Worm (Caenorhabditis elegans) whole organism, L2 larva: Measurements from ENCODE around the gene B0524.5.

Experiments
- C34F6.9 ChIP-seq: fragments of 150-350 bp; optimal IDR thresholded peaks from 2 replicates; lab custom pipeline; 2014; ENCODE audit warnings: missing biosample characterization, missing genetic modification characterization
- F13H6.1 ChIP-seq: sonication (generic microtip); optimal IDR thresholded peaks from 2 replicates; lab custom pipeline; 2016; ENCODE audit warnings: missing genetic modification characterization, missing compliant biosample characterization
- R02D3.7 ChIP-seq: fragments of 150-350 bp; optimal IDR thresholded peaks from 2 replicates; lab custom pipeline; 2014; ENCODE audit warnings: missing biosample characterization, missing genetic modification characterization
- Y55F3AM.14 ChIP-seq: fragments of 200-800 bp; sonication (Bioruptor generic); optimal IDR thresholded peaks from 2 replicates; lab custom pipeline; 2018; ENCODE audit warnings: mild to moderate bottlenecking, missing genetic modification characterization, missing compliant biosample characterization
- alr-1 ChIP-seq: fragments of 150-350 bp; optimal IDR thresholded peaks from 2 replicates; lab custom pipeline; 2014; ENCODE audit warnings: missing biosample characterization, missing genetic modification characterization
- aly-2 ChIP-seq: fragments of 150-350 bp; optimal IDR thresholded peaks from 2 replicates; lab custom pipeline; 2014; ENCODE audit warnings: missing biosample characterization, missing genetic modification characterization
- ama-1 ChIP-seq: fragments of 150-350 bp; optimal IDR thresholded peaks from 2 replicates; lab custom pipeline; 2018; ENCODE audit warnings: inconsistent platforms
- blmp-1 ChIP-seq: sonication (generic microtip); optimal IDR thresholded peaks from 2 replicates; lab custom pipeline; 2017; ENCODE audit warnings: missing genetic modification characterization, mild to moderate bottlenecking, missing compliant biosample characterization, antibody characterized with exemption, moderate library complexity; ENCODE audit not compliant: insufficient read depth
- ceh-16 ChIP-seq: fragments of 150-350 bp; optimal IDR thresholded peaks from 2 replicates; lab custom pipeline; 2014; ENCODE audit warnings: missing biosample characterization, missing genetic modification characterization
- ceh-82 ChIP-seq: fragments of 150-350 bp; optimal IDR thresholded peaks from 2 replicates; lab custom pipeline; 2014; ENCODE audit warnings: missing biosample characterization, missing genetic modification characterization
- crh-2 ChIP-seq: sonication (generic microtip); optimal IDR thresholded peaks from 2 replicates; lab custom pipeline; 2017; ENCODE audit warnings: missing biosample characterization, missing genetic modification characterization
- dmd-4 ChIP-seq: sonication (generic microtip); optimal IDR thresholded peaks from 2 replicates; lab custom pipeline; 2017; ENCODE audit warnings: missing biosample characterization, missing genetic modification characterization
- egl-27 ChIP-seq: sonication (generic microtip); optimal IDR thresholded peaks from 3 replicates; lab custom pipeline; 2017; ENCODE audit warnings: missing biosample characterization, missing genetic modification reagents, missing genetic modification characterization
- elt-3 ChIP-seq: sonication (generic microtip); optimal IDR thresholded peaks from 2 replicates; lab custom pipeline; 2017; ENCODE audit warnings: missing biosample characterization, missing genetic modification characterization
- fos-1 ChIP-seq: fragments of 150-350 bp; optimal IDR thresholded peaks from 2 replicates; lab custom pipeline; 2014; ENCODE audit warnings: missing biosample characterization, missing genetic modification characterization
- gmeb-1 ChIP-seq: fragments of 150-350 bp; optimal IDR thresholded peaks from 2 replicates; lab custom pipeline; 2014; ENCODE audit warnings: missing biosample characterization, missing genetic modification characterization
- lin-11 ChIP-seq: fragments of 150-350 bp; sonication (generic microtip); optimal IDR thresholded peaks from 2 replicates; lab custom pipeline; 2014; ENCODE audit warnings: missing biosample characterization, missing genetic modification characterization, inconsistent platforms, mixed read lengths
- lin-13 ChIP-seq: fragments of 150-350 bp; optimal IDR thresholded peaks from 2 replicates; lab custom pipeline; 2014; ENCODE audit warnings: missing biosample characterization, missing genetic modification reagents, missing genetic modification characterization
- lin-39 ChIP-seq: fragments of 150-350 bp; optimal IDR thresholded peaks from 2 replicates; lab custom pipeline; 2014; ENCODE audit warnings: missing biosample characterization, missing genetic modification reagents, missing genetic modification characterization
- lsy-2 ChIP-seq, 2 experiments: fragments of 150-350 bp in 1 of 2; sonication (generic microtip) in 1 of 2; optimal IDR thresholded peaks; 2 replicates each; lab custom pipeline; 2014 to 2017; ENCODE audit warnings: missing biosample characterization in 2 of 2, missing genetic modification characterization in 2 of 2
- mab-5 ChIP-seq: fragments of 150-350 bp; optimal IDR thresholded peaks from 2 replicates; lab custom pipeline; 2014; ENCODE audit warnings: missing biosample characterization, missing genetic modification characterization
- mbf-1 ChIP-seq: sonication (generic microtip); optimal IDR thresholded peaks from 2 replicates; lab custom pipeline; 2017; ENCODE audit warnings: missing biosample characterization, missing genetic modification characterization
- mdl-1 ChIP-seq, 2 experiments: fragments of 150-350 bp in 1 of 2; sonication (generic microtip) in 1 of 2; optimal IDR thresholded peaks; 2 replicates each; lab custom pipeline; 2017; ENCODE audit warnings: missing biosample characterization in 2 of 2, missing genetic modification characterization in 2 of 2
- nhr-10 ChIP-seq: sonication (generic microtip); optimal IDR thresholded peaks from 2 replicates; lab custom pipeline; 2017; ENCODE audit warnings: missing biosample characterization, missing genetic modification characterization
- nhr-11 ChIP-seq: fragments of 150-350 bp; optimal IDR thresholded peaks from 2 replicates; lab custom pipeline; 2014; ENCODE audit warnings: missing biosample characterization, missing genetic modification characterization
- nhr-12 ChIP-seq: fragments of 150-350 bp; optimal IDR thresholded peaks from 2 replicates; lab custom pipeline; 2014; ENCODE audit warnings: missing biosample characterization, missing genetic modification characterization
- nhr-129 ChIP-seq: fragments of 150-350 bp; optimal IDR thresholded peaks from 2 replicates; lab custom pipeline; 2014; ENCODE audit warnings: missing biosample characterization, missing genetic modification characterization
- nhr-21 ChIP-seq: fragments of 150-350 bp; optimal IDR thresholded peaks from 2 replicates; lab custom pipeline; 2014; ENCODE audit warnings: missing biosample characterization, missing genetic modification characterization
- nhr-23 ChIP-seq: fragments of 150-350 bp; optimal IDR thresholded peaks from 2 replicates; lab custom pipeline; 2014; ENCODE audit warnings: missing biosample characterization, missing genetic modification reagents, missing genetic modification characterization
- nhr-237 ChIP-seq: fragments of 150-350 bp; optimal IDR thresholded peaks from 2 replicates; lab custom pipeline; 2014; ENCODE audit warnings: missing biosample characterization, missing genetic modification characterization
- nhr-25 ChIP-seq: fragments of 150-350 bp; sonication (generic microtip); optimal IDR thresholded peaks from 3 replicates; lab custom pipeline; 2014; ENCODE audit warnings: missing biosample characterization, missing genetic modification characterization
- nhr-6 ChIP-seq: fragments of 150-350 bp; optimal IDR thresholded peaks from 2 replicates; lab custom pipeline; 2014; ENCODE audit warnings: missing biosample characterization, missing genetic modification characterization
- nhr-77 ChIP-seq: fragments of 150-350 bp; optimal IDR thresholded peaks from 2 replicates; lab custom pipeline; 2014; ENCODE audit warnings: missing biosample characterization, missing genetic modification characterization
- peb-1 ChIP-seq: fragments of 150-350 bp; optimal IDR thresholded peaks from 2 replicates; lab custom pipeline; 2014; ENCODE audit warnings: missing biosample characterization, missing genetic modification characterization
- sem-4 ChIP-seq: fragments of 150-350 bp; optimal IDR thresholded peaks from 2 replicates; lab custom pipeline; 2014; ENCODE audit warnings: missing biosample characterization, missing genetic modification reagents, missing genetic modification characterization
- skn-1 ChIP-seq: sonication (generic microtip); optimal IDR thresholded peaks from 2 replicates; lab custom pipeline; 2017; ENCODE audit warnings: missing biosample characterization, missing genetic modification characterization
- sma-3 ChIP-seq: sonication (generic microtip); optimal IDR thresholded peaks from 2 replicates; lab custom pipeline; 2016; ENCODE audit warnings: missing genetic modification reagents, missing genetic modification characterization, missing compliant biosample characterization
- sma-9 ChIP-seq, 2 experiments: fragments of 150-350 bp in 1 of 2; sonication (generic microtip) in 1 of 2; optimal IDR thresholded peaks; 2 replicates each; lab custom pipeline; 2014 to 2016; ENCODE audit warnings: missing genetic modification characterization in 2 of 2, mild to moderate bottlenecking in 1 of 2, missing biosample characterization in 1 of 2, missing compliant biosample characterization in 1 of 2, missing genetic modification reagents in 1 of 2, moderate library complexity in 1 of 2
- snpc-4 ChIP-seq: fragments of 150-350 bp; optimal IDR thresholded peaks from 2 replicates; lab custom pipeline; 2014; ENCODE audit warnings: missing biosample characterization, missing genetic modification characterization
- unc-39 ChIP-seq: fragments of 150-350 bp; optimal IDR thresholded peaks from 2 replicates; lab custom pipeline; 2014; ENCODE audit warnings: missing biosample characterization, missing genetic modification characterization
- unc-55 ChIP-seq: fragments of 150-350 bp; sonication (generic microtip); optimal IDR thresholded peaks from 3 replicates; lab custom pipeline; 2014; ENCODE audit warnings: missing biosample characterization, missing genetic modification reagents, missing genetic modification characterization
- unc-62 ChIP-seq: fragments of 150-350 bp; optimal IDR thresholded peaks from 2 replicates; lab custom pipeline; 2014; ENCODE audit warnings: missing biosample characterization, missing genetic modification reagents, missing genetic modification characterization
- zag-1 ChIP-seq: fragments of 150-350 bp; optimal IDR thresholded peaks from 2 replicates; lab custom pipeline; 2014; ENCODE audit warnings: missing biosample characterization, missing genetic modification characterization
- ztf-1 ChIP-seq: fragments of 200-800 bp; sonication (Bioruptor generic); conservative IDR thresholded peaks from 2 replicates; pipeline ENCODE4 v1.3.6; 2022; ENCODE audit warnings: missing genetic modification characterization, missing compliant biosample characterization
- ztf-11 ChIP-seq: sonication (generic microtip); optimal IDR thresholded peaks from 2 replicates; lab custom pipeline; 2017; ENCODE audit warnings: missing biosample characterization, missing genetic modification characterization
- ztf-4 ChIP-seq: fragments of 150-350 bp; optimal IDR thresholded peaks from 2 replicates; lab custom pipeline; 2014; ENCODE audit warnings: missing biosample characterization, missing genetic modification characterization

B0524.5 gene

DNA sequence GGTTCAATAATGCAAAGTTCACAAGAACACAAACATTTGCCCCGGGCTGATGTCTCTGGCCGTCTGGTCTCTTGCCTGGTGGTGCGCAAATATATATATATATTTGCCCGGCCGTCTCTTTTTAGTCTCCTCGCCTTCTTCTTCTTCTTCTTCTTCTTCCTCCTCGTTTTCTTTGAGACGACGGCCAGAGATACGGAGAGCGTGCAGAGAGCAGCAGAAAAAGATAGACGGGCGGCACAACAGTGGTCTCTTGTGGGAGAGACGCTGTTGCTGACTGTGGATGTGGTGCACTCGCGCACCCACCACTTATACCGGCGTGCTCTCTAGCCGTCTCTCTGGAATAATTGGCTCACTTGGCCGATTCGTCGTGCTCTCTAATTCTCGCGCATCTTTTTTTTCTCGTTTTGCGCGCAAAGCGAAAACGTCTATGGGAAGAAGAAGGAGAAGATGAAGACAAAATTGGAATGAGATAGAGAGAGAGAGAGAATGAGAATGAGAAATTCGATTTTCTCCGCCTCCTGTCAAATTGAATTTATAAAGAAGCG lies 27.5 kb upstream of the B0524.5 start (continued):
- TF ChIP-seq nhr-12 (tag; lab: Kevin White, UChicago) (no peak), fos-1 (tag; lab: Kevin White, UChicago) (peak; percentile 82), nhr-23 (tag; lab: Kevin White, UChicago) (no peak), sem-4 (tag; lab: Kevin White, UChicago) (peak; percentile 94), crh-2 (tag; lab: Kevin White, UChicago) (peak; percentile 93), mab-5 (tag; lab: Kevin White, UChicago) (peak; percentile 95), skn-1 (tag; lab: Kevin White, UChicago) (no peak), mdl-1 (tag; optimal IDR thresholded peaks at IDR 0.05; lab: Kevin White, UChicago) (peak; percentile 96)

DNA sequence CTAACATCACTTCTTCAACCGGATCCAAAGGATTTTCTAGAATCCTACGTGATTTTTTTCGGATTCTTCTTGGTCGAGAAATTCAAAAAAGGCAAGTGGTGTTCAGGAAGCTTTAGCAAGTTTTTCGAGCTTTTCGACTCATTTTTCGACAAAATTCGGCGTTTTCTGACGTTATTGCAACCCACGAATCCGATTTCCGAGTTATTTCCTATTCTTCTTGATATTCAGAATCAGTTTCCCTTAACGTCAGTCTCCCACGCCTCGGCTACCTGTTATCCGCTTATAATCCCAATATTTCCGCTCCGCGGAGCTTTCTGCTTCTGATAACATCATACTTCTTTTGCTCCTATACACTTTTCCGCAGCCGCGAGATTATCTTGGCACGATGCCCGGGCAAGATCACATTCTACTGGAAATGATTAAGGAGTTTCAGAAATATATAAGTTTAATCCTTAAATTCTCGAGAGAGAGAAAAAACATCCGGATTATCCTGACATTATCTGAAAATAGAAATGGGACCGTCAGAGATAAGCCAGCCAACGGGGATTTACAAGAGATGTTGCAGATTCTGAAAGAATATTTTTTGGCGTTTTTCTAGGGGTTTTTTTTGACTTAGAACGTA lies 24.7 kb upstream of the B0524.5 start:
- TF ChIP-seq lin-11 (tag; lab: Kevin White, UChicago) (no peak), ceh-16 (tag; lab: Kevin White, UChicago) (no peak), F13H6.1 (tag; lab: Kevin White, UChicago) (no peak), aly-2 (tag; lab: Kevin White, UChicago) (no peak), C34F6.9 (tag; lab: Kevin White, UChicago) (no peak), sma-3 (GFP tag; lab: Kevin White, UChicago) (no peak), nhr-12 (tag; lab: Kevin White, UChicago) (no peak), sem-4 (tag; lab: Kevin White, UChicago) (no peak), snpc-4 (no peak)
- TF ChIP-seq, all 48 proteins: peak for 0

DNA sequence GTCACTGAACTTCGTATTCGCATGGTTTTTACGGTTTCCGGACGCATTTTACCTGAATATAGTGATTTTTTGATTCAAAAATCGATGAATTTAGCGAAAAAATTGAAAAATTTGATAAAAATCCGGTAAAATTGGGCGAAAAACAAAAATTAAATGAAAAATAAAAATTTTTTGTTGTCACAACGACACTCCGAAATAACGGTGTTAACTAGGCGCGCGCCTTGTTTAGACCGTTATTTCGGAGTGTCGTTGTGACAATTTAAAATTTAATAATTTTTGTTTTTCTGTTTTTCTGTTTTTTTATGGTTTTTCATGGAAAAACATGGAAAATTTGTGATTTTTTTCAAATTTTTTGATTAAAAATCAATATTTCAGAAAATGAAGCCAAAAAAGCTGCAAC lies 11.9 kb upstream of the B0524.5 start, which contains the start of the genes B0524.6 and pqn-41:
B0524.6 (minus strand) TSS at position 52 of the 400 bp plus-strand sequence.
pqn-41 (plus strand) TSS at position 370 of the 400 bp plus-strand sequence.
- no peak for TF ChIP-seq unc-39 (tag; lab: Kevin White, UChicago)
- no peak for TF ChIP-seq nhr-10 (tag; lab: Kevin White, UChicago)
- TF ChIP-seq ceh-16 (tag; lab: Kevin White, UChicago), result no peak
- TF ChIP-seq mdl-1 (tag; optimal IDR thresholded peaks at IDR 0.05; lab: Kevin White, UChicago), result no peak
- TF ChIP-seq sem-4 (tag; lab: Kevin White, UChicago), result peak; percentile 32
- no peak for TF ChIP-seq nhr-129 (tag; lab: Kevin White, UChicago)
- no peak for TF ChIP-seq nhr-11 (tag; lab: Kevin White, UChicago)
- no peak for TF ChIP-seq ceh-82
- TF ChIP-seq unc-62 (GFP tag; lab: Kevin White, UChicago), result no peak
- no peak for TF ChIP-seq nhr-77
- TF ChIP-seq blmp-1 (tag; lab: Kevin White, UChicago), result no peak
- no peak for TF ChIP-seq zag-1
- peak; percentile 71 for TF ChIP-seq lin-13 (GFP tag; lab: Kevin White, UChicago)
- TF ChIP-seq ama-1, result no peak
- TF ChIP-seq nhr-23 (tag; lab: Kevin White, UChicago), result no peak
- no peak for TF ChIP-seq nhr-6 (tag; lab: Kevin White, UChicago)
- no peak for TF ChIP-seq ztf-11
- no peak for TF ChIP-seq lin-39 (tag; lab: Kevin White, UChicago)
- no peak for TF ChIP-seq ztf-4 (tag; lab: Kevin White, UChicago)
- TF ChIP-seq nhr-21, result no peak
- TF ChIP-seq C34F6.9 (tag; lab: Kevin White, UChicago), result peak; percentile 74
- no peak for TF ChIP-seq lin-11 (tag; lab: Kevin White, UChicago)
- TF ChIP-seq nhr-237, result no peak
- no peak for TF ChIP-seq egl-27 (tag; lab: Kevin White, UChicago)
- TF ChIP-seq peb-1 (tag; lab: Kevin White, UChicago), result no peak
- TF ChIP-seq ztf-1 (GFP tag; lab: Robert Waterston, UW), result no peak
- TF ChIP-seq nhr-25 (tag; lab: Kevin White, UChicago), result peak; percentile 18
- no peak for TF ChIP-seq mab-5 (tag; lab: Kevin White, UChicago)
- TF ChIP-seq F13H6.1 (tag; lab: Kevin White, UChicago), result peak; percentile 43
- no peak for TF ChIP-seq sma-3 (GFP tag; lab: Kevin White, UChicago)
- no peak for TF ChIP-seq mbf-1 (tag; lab: Kevin White, UChicago)
- TF ChIP-seq crh-2 (tag; lab: Kevin White, UChicago), result peak; percentile 37
- TF ChIP-seq Y55F3AM.14 (GFP tag; lab: Kevin White, UChicago), result no peak
- TF ChIP-seq unc-55, result peak; percentile 91
- TF ChIP-seq elt-3 (tag; lab: Kevin White, UChicago), result no peak
- no peak for TF ChIP-seq R02D3.7 (tag; lab: Kevin White, UChicago)
- TF ChIP-seq aly-2 (tag; lab: Kevin White, UChicago), result no peak
- no peak for TF ChIP-seq alr-1
- peak; percentile 5 for TF ChIP-seq fos-1 (tag; lab: Kevin White, UChicago)
- TF ChIP-seq skn-1 (tag; lab: Kevin White, UChicago), result no peak
- TF ChIP-seq lsy-2 (tag; optimal IDR thresholded peaks at IDR 0.05; lab: Kevin White, UChicago), result peak in 1 of 2 experiments; percentile 86
- no peak for TF ChIP-seq dmd-4
- no peak for TF ChIP-seq sma-9 (GFP tag; optimal IDR thresholded peaks at IDR 0.05; lab: Kevin White, UChicago)
- no peak for TF ChIP-seq sma-9 (tag; optimal IDR thresholded peaks at IDR 0.05; lab: Kevin White, UChicago)
- TF ChIP-seq gmeb-1 (tag; lab: Kevin White, UChicago), result peak; percentile 70
